Worm (Caenorhabditis elegans): ENCODE results near the gene F26G1.2.

ce11 chrII:4759835-4760234, 3.0 kb upstream of the F26G1.2 start:
- TF ChIP-seq nhr-237 (tag; optimal IDR thresholded peaks at IDR 0.05) (no peak), mdl-1 (tag; optimal IDR thresholded peaks at IDR 0.05) (no peak), nhr-77 (tag; optimal IDR thresholded peaks at IDR 0.05) (no peak), ceh-82 (tag; optimal IDR thresholded peaks at IDR 0.05) (no peak), ztf-11 (tag; optimal IDR thresholded peaks at IDR 0.05) (no peak), fkh-10 (GFP tag; optimal IDR thresholded peaks at IDR 0.05) (no peak), snpc-4 (tag; optimal IDR thresholded peaks at IDR 0.05) (no peak), nhr-11 (tag; optimal IDR thresholded peaks at IDR 0.05) (no peak), pha-4 (tag; optimal IDR thresholded peaks at IDR 0.05) (no peak), elt-1 (tag; optimal IDR thresholded peaks at IDR 0.05) (peak; percentile 93), nfya-1 (tag; optimal IDR thresholded peaks at IDR 0.05; ENCODE audit: insufficient read depth) (no peak), eor-1 (tag; optimal IDR thresholded peaks at IDR 0.05) (no peak), ZK546.5 (tag; optimal IDR thresholded peaks at IDR 0.05) (no peak)
